Worm (Caenorhabditis elegans) whole organism, L2 larva: Measurements from ENCODE around the gene K04D7.6.

Experiments used
- C34F6.9 ChIP-seq: fragments of 150-350 bp; optimal IDR thresholded peaks from 2 replicates; lab custom pipeline; 2014; ENCODE audit warnings: missing biosample characterization, missing genetic modification characterization
- F13H6.1 ChIP-seq: sonication (generic microtip); optimal IDR thresholded peaks from 2 replicates; lab custom pipeline; 2016; ENCODE audit warnings: missing genetic modification characterization, missing compliant biosample characterization
- R02D3.7 ChIP-seq: fragments of 150-350 bp; optimal IDR thresholded peaks from 2 replicates; lab custom pipeline; 2014; ENCODE audit warnings: missing biosample characterization, missing genetic modification characterization
- Y55F3AM.14 ChIP-seq: fragments of 200-800 bp; sonication (Bioruptor generic); optimal IDR thresholded peaks from 2 replicates; lab custom pipeline; 2018; ENCODE audit warnings: mild to moderate bottlenecking, missing genetic modification characterization, missing compliant biosample characterization
- ZK546.5 ChIP-seq: sonication (generic microtip); optimal IDR thresholded peaks from 2 replicates; lab custom pipeline; 2017; ENCODE audit warnings: missing biosample characterization, missing genetic modification characterization
- alr-1 ChIP-seq: fragments of 150-350 bp; optimal IDR thresholded peaks from 2 replicates; lab custom pipeline; 2014; ENCODE audit warnings: missing biosample characterization, missing genetic modification characterization
- aly-2 ChIP-seq: fragments of 150-350 bp; optimal IDR thresholded peaks from 2 replicates; lab custom pipeline; 2014; ENCODE audit warnings: missing biosample characterization, missing genetic modification characterization
- ama-1 ChIP-seq: fragments of 150-350 bp; optimal IDR thresholded peaks from 2 replicates; lab custom pipeline; 2018; ENCODE audit warnings: inconsistent platforms
- ceh-16 ChIP-seq: fragments of 150-350 bp; optimal IDR thresholded peaks from 2 replicates; lab custom pipeline; 2014; ENCODE audit warnings: missing biosample characterization, missing genetic modification characterization
- ceh-82 ChIP-seq: fragments of 150-350 bp; optimal IDR thresholded peaks from 2 replicates; lab custom pipeline; 2014; ENCODE audit warnings: missing biosample characterization, missing genetic modification characterization
- crh-2 ChIP-seq: sonication (generic microtip); optimal IDR thresholded peaks from 2 replicates; lab custom pipeline; 2017; ENCODE audit warnings: missing biosample characterization, missing genetic modification characterization
- dmd-4 ChIP-seq: sonication (generic microtip); optimal IDR thresholded peaks from 2 replicates; lab custom pipeline; 2017; ENCODE audit warnings: missing biosample characterization, missing genetic modification characterization
- egl-27 ChIP-seq: sonication (generic microtip); optimal IDR thresholded peaks from 3 replicates; lab custom pipeline; 2017; ENCODE audit warnings: missing biosample characterization, missing genetic modification reagents, missing genetic modification characterization
- elt-1 ChIP-seq: fragments of 150-350 bp; optimal IDR thresholded peaks from 2 replicates; lab custom pipeline; 2014; ENCODE audit warnings: missing biosample characterization, missing genetic modification characterization
- elt-3 ChIP-seq: sonication (generic microtip); optimal IDR thresholded peaks from 2 replicates; lab custom pipeline; 2017; ENCODE audit warnings: missing biosample characterization, missing genetic modification characterization
- fos-1 ChIP-seq: fragments of 150-350 bp; optimal IDR thresholded peaks from 2 replicates; lab custom pipeline; 2014; ENCODE audit warnings: missing biosample characterization, missing genetic modification characterization
- gmeb-1 ChIP-seq: fragments of 150-350 bp; optimal IDR thresholded peaks from 2 replicates; lab custom pipeline; 2014; ENCODE audit warnings: missing biosample characterization, missing genetic modification characterization
- lin-11 ChIP-seq: fragments of 150-350 bp; sonication (generic microtip); optimal IDR thresholded peaks from 2 replicates; lab custom pipeline; 2014; ENCODE audit warnings: missing biosample characterization, missing genetic modification characterization, inconsistent platforms, mixed read lengths
- lin-13 ChIP-seq: fragments of 150-350 bp; optimal IDR thresholded peaks from 2 replicates; lab custom pipeline; 2014; ENCODE audit warnings: missing biosample characterization, missing genetic modification reagents, missing genetic modification characterization
- lin-39 ChIP-seq: fragments of 150-350 bp; optimal IDR thresholded peaks from 2 replicates; lab custom pipeline; 2014; ENCODE audit warnings: missing biosample characterization, missing genetic modification reagents, missing genetic modification characterization
- lsy-2 ChIP-seq, 2 experiments: fragments of 150-350 bp in 1 of 2; sonication (generic microtip) in 1 of 2; optimal IDR thresholded peaks; 2 replicates each; lab custom pipeline; 2014 to 2017; ENCODE audit warnings: missing biosample characterization in 2 of 2, missing genetic modification characterization in 2 of 2
- mab-5 ChIP-seq: fragments of 150-350 bp; optimal IDR thresholded peaks from 2 replicates; lab custom pipeline; 2014; ENCODE audit warnings: missing biosample characterization, missing genetic modification characterization
- mbf-1 ChIP-seq: sonication (generic microtip); optimal IDR thresholded peaks from 2 replicates; lab custom pipeline; 2017; ENCODE audit warnings: missing biosample characterization, missing genetic modification characterization
- mdl-1 ChIP-seq, 2 experiments: fragments of 150-350 bp in 1 of 2; sonication (generic microtip) in 1 of 2; optimal IDR thresholded peaks; 2 replicates each; lab custom pipeline; 2017; ENCODE audit warnings: missing biosample characterization in 2 of 2, missing genetic modification characterization in 2 of 2
- nhr-11 ChIP-seq: fragments of 150-350 bp; optimal IDR thresholded peaks from 2 replicates; lab custom pipeline; 2014; ENCODE audit warnings: missing biosample characterization, missing genetic modification characterization
- nhr-12 ChIP-seq: fragments of 150-350 bp; optimal IDR thresholded peaks from 2 replicates; lab custom pipeline; 2014; ENCODE audit warnings: missing biosample characterization, missing genetic modification characterization
- nhr-129 ChIP-seq: fragments of 150-350 bp; optimal IDR thresholded peaks from 2 replicates; lab custom pipeline; 2014; ENCODE audit warnings: missing biosample characterization, missing genetic modification characterization
- nhr-21 ChIP-seq: fragments of 150-350 bp; optimal IDR thresholded peaks from 2 replicates; lab custom pipeline; 2014; ENCODE audit warnings: missing biosample characterization, missing genetic modification characterization
- nhr-23 ChIP-seq: fragments of 150-350 bp; optimal IDR thresholded peaks from 2 replicates; lab custom pipeline; 2014; ENCODE audit warnings: missing biosample characterization, missing genetic modification reagents, missing genetic modification characterization
- nhr-237 ChIP-seq: fragments of 150-350 bp; optimal IDR thresholded peaks from 2 replicates; lab custom pipeline; 2014; ENCODE audit warnings: missing biosample characterization, missing genetic modification characterization
- nhr-25 ChIP-seq: fragments of 150-350 bp; sonication (generic microtip); optimal IDR thresholded peaks from 3 replicates; lab custom pipeline; 2014; ENCODE audit warnings: missing biosample characterization, missing genetic modification characterization
- nhr-6 ChIP-seq: fragments of 150-350 bp; optimal IDR thresholded peaks from 2 replicates; lab custom pipeline; 2014; ENCODE audit warnings: missing biosample characterization, missing genetic modification characterization
- nhr-77 ChIP-seq: fragments of 150-350 bp; optimal IDR thresholded peaks from 2 replicates; lab custom pipeline; 2014; ENCODE audit warnings: missing biosample characterization, missing genetic modification characterization
- peb-1 ChIP-seq: fragments of 150-350 bp; optimal IDR thresholded peaks from 2 replicates; lab custom pipeline; 2014; ENCODE audit warnings: missing biosample characterization, missing genetic modification characterization
- sem-4 ChIP-seq: fragments of 150-350 bp; optimal IDR thresholded peaks from 2 replicates; lab custom pipeline; 2014; ENCODE audit warnings: missing biosample characterization, missing genetic modification reagents, missing genetic modification characterization
- skn-1 ChIP-seq: sonication (generic microtip); optimal IDR thresholded peaks from 2 replicates; lab custom pipeline; 2017; ENCODE audit warnings: missing biosample characterization, missing genetic modification characterization
- sma-3 ChIP-seq: sonication (generic microtip); optimal IDR thresholded peaks from 2 replicates; lab custom pipeline; 2016; ENCODE audit warnings: missing genetic modification reagents, missing genetic modification characterization, missing compliant biosample characterization
- sma-9 ChIP-seq, 2 experiments: fragments of 150-350 bp in 1 of 2; sonication (generic microtip) in 1 of 2; optimal IDR thresholded peaks; 2 replicates each; lab custom pipeline; 2014 to 2016; ENCODE audit warnings: missing genetic modification characterization in 2 of 2, mild to moderate bottlenecking in 1 of 2, missing biosample characterization in 1 of 2, missing compliant biosample characterization in 1 of 2, missing genetic modification reagents in 1 of 2, moderate library complexity in 1 of 2
- snpc-4 ChIP-seq: fragments of 150-350 bp; optimal IDR thresholded peaks from 2 replicates; lab custom pipeline; 2014; ENCODE audit warnings: missing biosample characterization, missing genetic modification characterization
- unc-39 ChIP-seq: fragments of 150-350 bp; optimal IDR thresholded peaks from 2 replicates; lab custom pipeline; 2014; ENCODE audit warnings: missing biosample characterization, missing genetic modification characterization
- unc-55 ChIP-seq: fragments of 150-350 bp; sonication (generic microtip); optimal IDR thresholded peaks from 3 replicates; lab custom pipeline; 2014; ENCODE audit warnings: missing biosample characterization, missing genetic modification reagents, missing genetic modification characterization
- unc-62 ChIP-seq: fragments of 150-350 bp; optimal IDR thresholded peaks from 2 replicates; lab custom pipeline; 2014; ENCODE audit warnings: missing biosample characterization, missing genetic modification reagents, missing genetic modification characterization
- zag-1 ChIP-seq: fragments of 150-350 bp; optimal IDR thresholded peaks from 2 replicates; lab custom pipeline; 2014; ENCODE audit warnings: missing biosample characterization, missing genetic modification characterization
- ztf-1 ChIP-seq: fragments of 200-800 bp; sonication (Bioruptor generic); conservative IDR thresholded peaks from 2 replicates; pipeline ENCODE4 v1.3.6; 2022; ENCODE audit warnings: missing genetic modification characterization, missing compliant biosample characterization
- ztf-11 ChIP-seq: sonication (generic microtip); optimal IDR thresholded peaks from 2 replicates; lab custom pipeline; 2017; ENCODE audit warnings: missing biosample characterization, missing genetic modification characterization
- ztf-4 ChIP-seq: fragments of 150-350 bp; optimal IDR thresholded peaks from 2 replicates; lab custom pipeline; 2014; ENCODE audit warnings: missing biosample characterization, missing genetic modification characterization

K04D7.6 gene

ce11 chrIV:10180133-10180749, 25.8 kb downstream of the K04D7.6 start, which contains the start of gene gta-1 (continued):
- no peak for TF ChIP-seq sma-3 (GFP tag; lab: Kevin White, UChicago)
- TF ChIP-seq, all 48 proteins: peak for 8

- TF ChIP-seq unc-62 (GFP tag; lab: Kevin White, UChicago), result no peak
- no peak for TF ChIP-seq sma-3 (GFP tag; lab: Kevin White, UChicago)
- TF ChIP-seq sma-9 (GFP tag; optimal IDR thresholded peaks at IDR 0.05; lab: Kevin White, UChicago), result no peak
- no peak for TF ChIP-seq sma-9 (tag; optimal IDR thresholded peaks at IDR 0.05; lab: Kevin White, UChicago)
- no peak for TF ChIP-seq lsy-2 (tag; optimal IDR thresholded peaks at IDR 0.05; lab: Kevin White, UChicago)
- TF ChIP-seq unc-55 (GFP tag; lab: Kevin White, UChicago), result no peak
- TF ChIP-seq F13H6.1 (tag; lab: Kevin White, UChicago), result no peak
- TF ChIP-seq nhr-12 (tag; lab: Kevin White, UChicago), result no peak
- no peak for TF ChIP-seq nhr-23
- TF ChIP-seq C34F6.9 (tag; lab: Kevin White, UChicago), result no peak
- TF ChIP-seq ama-1, result no peak
- no peak for TF ChIP-seq nhr-21
- no peak for TF ChIP-seq ZK546.5 (tag; lab: Kevin White, UChicago)
- TF ChIP-seq nhr-25, result no peak
- TF ChIP-seq lin-13 (GFP tag; lab: Kevin White, UChicago), result no peak
- TF ChIP-seq Y55F3AM.14 (GFP tag; lab: Kevin White, UChicago), result no peak
- TF ChIP-seq nhr-6 (tag; lab: Kevin White, UChicago), result no peak
- no peak for TF ChIP-seq ztf-4 (tag; lab: Kevin White, UChicago)
- TF ChIP-seq lin-39 (tag; lab: Kevin White, UChicago), result no peak
- no peak for TF ChIP-seq ztf-11 (tag; lab: Kevin White, UChicago)
Measured at ce11 chrIV:10177779-10178178, 28.3 kb downstream of the K04D7.6 start, which contains the start of gene mspn-1. Gene mspn-1 (plus strand): TSS chrIV:10177968.

ce11 chrIV:10176252-10176730, 29.8 kb downstream of the K04D7.6 start, which contains the start of gene rack-1:
Gene rack-1 (plus strand): TSS chrIV:10176680.
- TF ChIP-seq nhr-11 (tag; lab: Kevin White, UChicago) (no peak), Y55F3AM.14 (GFP tag; lab: Kevin White, UChicago) (no peak), gmeb-1 (tag; lab: Kevin White, UChicago) (peak; percentile 63), nhr-129 (tag; lab: Kevin White, UChicago) (peak; percentile 60), sma-9 (GFP tag; optimal IDR thresholded peaks at IDR 0.05; lab: Kevin White, UChicago) (no peak), sma-9 (tag; optimal IDR thresholded peaks at IDR 0.05; lab: Kevin White, UChicago) (no peak), R02D3.7 (tag; lab: Kevin White, UChicago) (no peak), skn-1 (tag; lab: Kevin White, UChicago) (no peak), mdl-1 (tag; optimal IDR thresholded peaks at IDR 0.05; lab: Kevin White, UChicago) (no peak), elt-3 (tag; lab: Kevin White, UChicago) (no peak), elt-1 (tag; lab: Kevin White, UChicago) (no peak), ama-1 (no peak), C34F6.9 (tag; lab: Kevin White, UChicago) (peak; percentile 66), nhr-237 (tag; lab: Kevin White, UChicago) (no peak), nhr-21 (peak; percentile 27), mbf-1 (tag; lab: Kevin White, UChicago) (no peak), alr-1 (tag; lab: Kevin White, UChicago) (no peak), ztf-1 (no peak), lin-39 (tag; lab: Kevin White, UChicago) (no peak), nhr-23 (no peak), nhr-77 (tag; lab: Kevin White, UChicago) (no peak), egl-27 (tag; lab: Kevin White, UChicago) (peak; percentile 12), ceh-16 (tag; lab: Kevin White, UChicago) (peak; percentile 47), lin-13 (GFP tag; lab: Kevin White, UChicago) (peak; percentile 33), nhr-12 (tag; lab: Kevin White, UChicago) (no peak), ceh-82 (tag; lab: Kevin White, UChicago) (no peak), aly-2 (tag; lab: Kevin White, UChicago) (no peak), ZK546.5 (tag; lab: Kevin White, UChicago) (no peak), dmd-4 (tag; lab: Kevin White, UChicago) (no peak), lin-11 (tag; lab: Kevin White, UChicago) (peak; percentile 6), zag-1 (tag; lab: Kevin White, UChicago) (no peak), unc-55 (GFP tag; lab: Kevin White, UChicago) (peak; percentile 83), lsy-2 (tag; optimal IDR thresholded peaks at IDR 0.05; lab: Kevin White, UChicago) (peak; percentile 38 to 82), crh-2 (peak; percentile 79), mab-5 (no peak), fos-1 (peak; percentile 23), nhr-6 (tag; lab: Kevin White, UChicago) (no peak), snpc-4 (tag; lab: Kevin White, UChicago) (no peak), F13H6.1 (tag; lab: Kevin White, UChicago) (peak; percentile 34), ztf-4 (tag; lab: Kevin White, UChicago) (no peak), ztf-11 (tag; lab: Kevin White, UChicago) (no peak), unc-62 (GFP tag; lab: Kevin White, UChicago) (no peak), nhr-25 (peak; percentile 34), peb-1 (no peak), sma-3 (GFP tag; lab: Kevin White, UChicago) (peak; percentile 35), sem-4 (tag; lab: Kevin White, UChicago) (no peak), unc-39 (tag; lab: Kevin White, UChicago) (no peak)
